Fruit fly (Drosophila melanogaster) whole organism, pupa: ENCODE data around the gene CG15262.

ENCODE experiments used
- CG10348 ChIP-seq: fragments of 200-800 bp; sonication (Bioruptor generic); IDR thresholded peaks from 2 replicates; pipeline ENCODE4 v1.3.6; 2022; ENCODE audit warnings: missing biosample characterization, missing genetic modification characterization
- CG13204 ChIP-seq: fragments of 200-800 bp; sonication (Bioruptor generic); optimal IDR thresholded peaks from 2 replicates; lab custom pipeline; 2018; ENCODE audit warnings: missing biosample characterization, mild to moderate bottlenecking, missing genetic modification characterization, moderate library complexity
- CG14655 ChIP-seq: fragments of 200-800 bp; sonication (Bioruptor generic); optimal IDR thresholded peaks from 3 replicates; lab custom pipeline; 2017; ENCODE audit warnings: mild to moderate bottlenecking, missing biosample characterization, missing genetic modification reagents, missing genetic modification characterization
- CG15710 ChIP-seq: fragments of 200-800 bp; sonication (Bioruptor generic); optimal IDR thresholded peaks from 2 replicates; lab custom pipeline; 2018; ENCODE audit warnings: missing biosample characterization, mild to moderate bottlenecking, missing genetic modification characterization, moderate library complexity
- CG17806 ChIP-seq: fragments of 200-800 bp; sonication (Bioruptor generic); optimal IDR thresholded peaks from 2 replicates; lab custom pipeline; 2018; ENCODE audit warnings: missing biosample characterization, mild to moderate bottlenecking, missing genetic modification characterization, moderate library complexity
- CG32121 ChIP-seq: fragments of 200-800 bp; sonication (Bioruptor generic); IDR thresholded peaks from 2 replicates; pipeline ENCODE4 v1.3.6; 2022; ENCODE audit warnings: missing biosample characterization, missing genetic modification characterization
- CG34367 ChIP-seq: fragments of 200-800 bp; sonication (Bioruptor generic); optimal IDR thresholded peaks from 2 replicates; lab custom pipeline; 2018; ENCODE audit warnings: missing biosample characterization, mild to moderate bottlenecking, missing genetic modification characterization
- CG4496 ChIP-seq: fragments of 200-800 bp; sonication (Bioruptor generic); IDR thresholded peaks from 3 replicates; pipeline ENCODE4 v1.3.6; 2022; ENCODE audit warnings: missing biosample characterization, missing genetic modification characterization
- CG8301 ChIP-seq: fragments of 200-800 bp; sonication (Bioruptor generic); optimal IDR thresholded peaks from 2 replicates; lab custom pipeline; 2018; ENCODE audit warnings: missing biosample characterization, mild to moderate bottlenecking, missing genetic modification characterization
- D1 ChIP-seq: fragments of 200-800 bp; sonication (Bioruptor generic); optimal IDR thresholded peaks from 2 replicates; lab custom pipeline; 2018; ENCODE audit warnings: missing biosample characterization, mild to moderate bottlenecking, missing genetic modification characterization, moderate library complexity
- EcR ChIP-seq: fragments of 200-800 bp; sonication (Bioruptor generic); optimal IDR thresholded peaks from 3 replicates; lab custom pipeline; 2019; ENCODE audit warnings: missing biosample characterization, missing genetic modification characterization, mild to moderate bottlenecking, moderate library complexity, missing genetic modification reagents
- Ets98B ChIP-seq: fragments of 200-800 bp; sonication (Bioruptor generic); IDR thresholded peaks from 2 replicates; pipeline ENCODE4 v1.3.6; 2022; ENCODE audit warnings: missing biosample characterization, missing genetic modification characterization
- Snoo ChIP-seq: fragments of 200-800 bp; sonication (Bioruptor generic); optimal IDR thresholded peaks from 3 replicates; lab custom pipeline; 2017; ENCODE audit warnings: missing biosample characterization, mild to moderate bottlenecking, missing genetic modification characterization, inconsistent platforms
- rn ChIP-seq: fragments of 200-800 bp; sonication (Bioruptor generic); IDR thresholded peaks from 2 replicates; pipeline ENCODE4 v1.3.6; 2022; ENCODE audit warnings: missing biosample characterization, missing genetic modification characterization

DNA sequence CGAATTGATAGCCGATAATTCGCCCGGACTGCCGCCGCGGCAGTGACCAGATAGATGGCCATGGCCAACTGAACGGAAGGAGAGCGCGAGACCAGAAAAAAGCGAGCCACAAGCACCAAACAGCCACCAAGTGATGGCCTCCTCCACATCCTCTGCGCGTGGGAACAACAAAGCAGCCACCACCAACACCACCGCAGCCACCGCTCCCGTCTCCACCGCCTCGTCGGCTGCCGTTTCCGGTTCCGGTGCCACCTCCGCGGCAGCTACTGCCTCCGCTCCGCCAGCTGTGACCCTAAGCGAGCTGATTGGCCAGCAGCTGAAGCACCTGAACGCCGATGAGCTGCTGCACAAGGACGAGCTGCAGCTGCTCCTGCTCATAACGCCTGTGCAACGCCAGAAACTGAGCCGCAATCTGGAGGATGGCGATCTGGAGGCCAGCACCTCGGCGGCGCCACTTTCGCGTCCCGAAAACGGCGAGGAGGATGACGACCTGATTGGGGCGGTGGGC lies 48.5 kb upstream of the CG15262 start:
- TF ChIP-seq CG32121 (GFP tag; lab: Robert Waterston, UW) (no peak), EcR (no peak), CG17806 (tag; lab: Kevin White, UChicago) (no peak), CG15710 (tag; lab: Kevin White, UChicago) (no peak), CG34367 (tag; lab: Kevin White, UChicago) (no peak), rn (GFP tag; lab: Robert Waterston, UW) (no peak), Snoo (tag; lab: Kevin White, UChicago) (no peak), D1 (tag; lab: Kevin White, UChicago) (no peak), Ets98B (GFP tag; lab: Robert Waterston, UW) (no peak), CG4496 (GFP tag; lab: Robert Waterston, UW) (no peak), CG10348 (no peak), CG8301 (tag; lab: Kevin White, UChicago) (no peak), CG14655 (GFP tag; lab: Kevin White, UChicago) (no peak), CG13204 (GFP tag; lab: Kevin White, UChicago) (no peak)
